Fruit fly (Drosophila melanogaster) Kc167 (cell line): ENCODE measurements around the gene eIF4E7.

Source experiments
- Myc ChIP-seq: fragments of >200 bp; optimal IDR thresholded peaks from 2 replicates; lab custom pipeline; 2017; ENCODE audit warnings: missing external identifiers
- Sin3A ChIP-seq: fragments of >200 bp; optimal IDR thresholded peaks from 2 replicates; lab custom pipeline; 2018; ENCODE audit warnings: missing external identifiers
- h ChIP-seq: fragments of >200 bp; optimal IDR thresholded peaks from 3 replicates; lab custom pipeline; 2018; ENCODE audit warnings: missing external identifiers
- psq ChIP-seq: fragments of >200 bp; optimal IDR thresholded peaks from 2 replicates; lab custom pipeline; 2017; ENCODE audit warnings: missing external identifiers

- no peak for TF ChIP-seq h
- no peak for TF ChIP-seq Sin3A
- no peak for TF ChIP-seq psq (lab: Kevin White, UChicago)
- TF ChIP-seq Myc, result no peak
These were observed 16.8 kb downstream of the eIF4E7 start, which contains the start of gene CG14628 for dm6 chrX:1145344-1145743.
